Fruit fly (Drosophila melanogaster): ENCODE data around the gene Blos4.
A peak's percentile ranks its signal among the peaks of the same experiment; 100 is the strongest.

DNA sequence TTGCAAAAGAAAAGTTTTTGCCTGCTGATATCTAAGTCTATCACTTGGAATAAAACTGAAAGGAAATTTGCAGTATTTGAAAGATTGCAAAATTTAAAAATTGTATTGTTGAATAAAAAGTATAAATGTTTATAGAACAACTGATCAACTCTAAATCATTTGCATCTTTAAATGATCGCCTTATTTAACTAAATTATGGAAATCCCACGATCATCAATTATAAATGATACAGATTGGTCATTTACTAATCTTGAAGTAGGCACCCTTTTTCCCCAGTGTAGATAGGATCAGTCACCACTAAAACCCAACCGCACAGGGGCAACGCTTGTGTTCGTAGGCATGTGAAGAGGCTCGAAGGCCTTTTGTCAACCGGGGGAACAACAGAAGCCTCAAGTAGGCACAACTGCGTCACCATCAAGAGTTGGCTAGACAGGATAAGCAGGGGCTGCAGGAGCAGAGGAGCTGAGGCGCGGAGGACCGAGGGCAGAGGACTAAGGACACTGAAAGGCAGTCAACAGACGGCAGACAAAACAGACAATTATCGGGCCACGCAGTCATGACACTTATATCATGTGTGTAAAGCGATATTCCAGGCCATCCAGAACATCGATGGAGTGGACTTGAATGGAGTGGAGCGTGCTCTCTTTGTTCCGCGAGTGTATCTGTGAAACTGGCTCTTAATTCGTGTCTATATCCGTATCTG, 30.9 kb upstream of the Blos4 start:
- peak; percentile 44 for TF ChIP-seq CG3919 (GFP tag; optimal IDR thresholded peaks at IDR 0.05)
- no peak for TF ChIP-seq net (GFP tag; optimal IDR thresholded peaks at IDR 0.05)
- TF ChIP-seq achi (GFP tag; optimal IDR thresholded peaks at IDR 0.05): peak; percentile 30
- no peak for TF ChIP-seq CG8319 (GFP tag; optimal IDR thresholded peaks at IDR 0.05)
- peak; percentile 12 for TF ChIP-seq CG31627 (GFP tag; optimal IDR thresholded peaks at IDR 0.05)
- no peak for TF ChIP-seq CG6276 (GFP tag; optimal IDR thresholded peaks at IDR 0.05)
- TF ChIP-seq fkh (GFP tag; optimal IDR thresholded peaks at IDR 0.05): no peak
- no peak for TF ChIP-seq vri (GFP tag; optimal IDR thresholded peaks at IDR 0.05)
- peak; percentile 29 for TF ChIP-seq CG1621 (tag; optimal IDR thresholded peaks at IDR 0.05)
- TF ChIP-seq eg (GFP tag; IDR thresholded peaks at IDR 0.05): no peak
- no peak for TF ChIP-seq CG4318 (GFP tag; optimal IDR thresholded peaks at IDR 0.05)
- TF ChIP-seq Eip75B (GFP tag; optimal IDR thresholded peaks at IDR 0.05): no peak
- peak; percentile 23 for TF ChIP-seq CG32006 (GFP tag; optimal IDR thresholded peaks at IDR 0.05)
- peak; percentile 47 to 57 for TF ChIP-seq ss (GFP tag; optimal IDR thresholded peaks at IDR 0.05)
